Worm (Caenorhabditis elegans) whole organism, young adult: ENCODE results near the gene R151.8.

Experiments used
- B0336.3 ChIP-seq: fragments of 200-800 bp; sonication (Bioruptor generic); IDR thresholded peaks from 2 replicates; pipeline ENCODE4 v1.3.6; 2022; ENCODE audit warnings: missing genetic modification characterization, missing compliant biosample characterization
- D2030.7 ChIP-seq: fragments of 200-800 bp; sonication (Bioruptor generic); IDR thresholded peaks from 2 replicates; pipeline ENCODE4 v1.3.6; 2022; ENCODE audit warnings: missing genetic modification reagents, missing genetic modification characterization, missing compliant biosample characterization
- F10E7.11 ChIP-seq: sonication (generic microtip); optimal IDR thresholded peaks from 2 replicates; lab custom pipeline; 2017; ENCODE audit warnings: mild to moderate bottlenecking, missing genetic modification characterization, moderate library complexity, missing compliant biosample characterization
- F33H1.4 ChIP-seq: fragments of 200-800 bp; sonication (Bioruptor generic); IDR thresholded peaks from 2 replicates; pipeline ENCODE4 v1.3.6; 2022; ENCODE audit warnings: missing genetic modification reagents, missing genetic modification characterization, missing compliant biosample characterization
- F55B11.4 ChIP-seq: sonication (generic microtip); optimal IDR thresholded peaks from 2 replicates; lab custom pipeline; 2016; ENCODE audit warnings: missing compliant biosample characterization, missing genetic modification characterization, borderline replicate concordance; ENCODE audit not compliant: insufficient read depth
- F57C9.4 ChIP-seq: sonication (generic microtip); optimal IDR thresholded peaks from 2 replicates; lab custom pipeline; 2017; ENCODE audit warnings: mild to moderate bottlenecking, missing genetic modification characterization, missing compliant biosample characterization
- Y53F4B.3 ChIP-seq: fragments of 200-800 bp; sonication (Bioruptor generic); IDR thresholded peaks from 2 replicates; pipeline ENCODE4 v1.3.6; 2022; ENCODE audit warnings: missing genetic modification reagents, missing genetic modification characterization, missing compliant biosample characterization
- Y95B8A.8 ChIP-seq: fragments of 200-800 bp; sonication (Bioruptor generic); IDR thresholded peaks from 2 replicates; pipeline ENCODE4 v1.3.6; 2022; ENCODE audit warnings: missing genetic modification reagents, missing genetic modification characterization, missing compliant biosample characterization
- attf-3 ChIP-seq: fragments of 200-800 bp; sonication (Bioruptor generic); conservative IDR thresholded peaks from 2 replicates; pipeline ENCODE4 v1.3.6; 2022; ENCODE audit warnings: missing genetic modification reagents, missing genetic modification characterization, missing compliant biosample characterization
- attf-5 ChIP-seq: fragments of 200-800 bp; sonication (Bioruptor generic); optimal IDR thresholded peaks from 2 replicates; lab custom pipeline; 2018; ENCODE audit warnings: mild to moderate bottlenecking, missing genetic modification characterization, missing compliant biosample characterization
- cebp-1 ChIP-seq, 2 experiments: fragments of 200-800 bp in 1 of 2; sonication (Bioruptor generic) in 1 of 2; sonication (generic microtip) in 1 of 2; IDR thresholded peaks in 1 of 2; optimal IDR thresholded peaks in 1 of 2; 2 replicates each; pipeline versions ENCODE4 v1.3.6 to Lab custom; 2017 to 2022; ENCODE audit warnings: missing compliant biosample characterization in 2 of 2, missing genetic modification characterization in 2 of 2, mild to moderate bottlenecking in 1 of 2, missing genetic modification reagents in 1 of 2, moderate library complexity in 1 of 2
- ceh-27 ChIP-seq: fragments of 200-800 bp; sonication (Bioruptor generic); optimal IDR thresholded peaks from 2 replicates; lab custom pipeline; 2018; ENCODE audit warnings: mild to moderate bottlenecking, missing genetic modification characterization, moderate library complexity, missing compliant biosample characterization
- ceh-91 ChIP-seq: fragments of 200-800 bp; sonication (Bioruptor generic); IDR thresholded peaks from 2 replicates; pipeline ENCODE4 v1.3.6; 2022; ENCODE audit warnings: missing genetic modification reagents, missing genetic modification characterization, missing compliant biosample characterization
- die-1 ChIP-seq: sonication (generic microtip); optimal IDR thresholded peaks from 2 replicates; lab custom pipeline; 2016; ENCODE audit warnings: missing genotype, mild to moderate bottlenecking, missing genetic modification characterization, missing compliant biosample characterization
- dox-1 ChIP-seq: fragments of 200-800 bp; sonication (Bioruptor generic); IDR thresholded peaks from 2 replicates; pipeline ENCODE4 v1.3.6; 2022; ENCODE audit warnings: missing genetic modification reagents, missing genetic modification characterization, missing compliant biosample characterization
- efl-1 ChIP-seq: fragments of 150-350 bp; optimal IDR thresholded peaks from 2 replicates; lab custom pipeline; 2014; ENCODE audit warnings: missing biosample characterization, missing genetic modification reagents, missing genetic modification characterization
- egrh-3 ChIP-seq: fragments of 200-800 bp; sonication (Bioruptor generic); IDR thresholded peaks from 2 replicates; pipeline ENCODE4 v1.3.6; 2022; ENCODE audit warnings: missing genetic modification reagents, missing genetic modification characterization, missing compliant biosample characterization
- hlh-26 ChIP-seq: fragments of 200-800 bp; sonication (Bioruptor generic); conservative IDR thresholded peaks from 2 replicates; pipeline ENCODE4 v1.3.6; 2022; ENCODE audit warnings: missing genetic modification reagents, missing genetic modification characterization, missing compliant biosample characterization
- hmg-1.2 ChIP-seq: fragments of 200-800 bp; sonication (Bioruptor generic); IDR thresholded peaks from 2 replicates; pipeline ENCODE4 v1.3.6; 2022; ENCODE audit warnings: missing genetic modification reagents, missing genetic modification characterization, missing compliant biosample characterization
- hrde-1 ChIP-seq: sonication (generic microtip); optimal IDR thresholded peaks from 2 replicates; lab custom pipeline; 2016; ENCODE audit warnings: missing genetic modification characterization, mild to moderate bottlenecking, missing compliant biosample characterization, moderate library complexity, missing genotype, missing genetic modification reagents, borderline replicate concordance
- hsf-1 ChIP-seq: fragments of 200-800 bp; sonication (Bioruptor generic); IDR thresholded peaks from 2 replicates; pipeline ENCODE4 v1.3.6; 2022; ENCODE audit warnings: missing genetic modification reagents, missing genetic modification characterization, missing compliant biosample characterization
- lin-54 ChIP-seq: fragments of 200-800 bp; sonication (Bioruptor generic); optimal IDR thresholded peaks from 2 replicates; lab custom pipeline; 2018; ENCODE audit warnings: mild to moderate bottlenecking, missing genetic modification characterization, missing compliant biosample characterization
- lsl-1 ChIP-seq: fragments of 200-800 bp; sonication (Bioruptor generic); optimal IDR thresholded peaks from 2 replicates; lab custom pipeline; 2018; ENCODE audit warnings: mild to moderate bottlenecking, missing genetic modification characterization, moderate library complexity, missing compliant biosample characterization
- madf-10 ChIP-seq: sonication (generic microtip); optimal IDR thresholded peaks from 2 replicates; lab custom pipeline; 2016; ENCODE audit warnings: mild to moderate bottlenecking, missing genetic modification characterization, missing compliant biosample characterization
- madf-6 ChIP-seq: fragments of 200-800 bp; sonication (Bioruptor generic); IDR thresholded peaks from 2 replicates; pipeline ENCODE4 v1.3.6; 2022; ENCODE audit warnings: missing genetic modification reagents, missing genetic modification characterization, missing compliant biosample characterization
- madf-8 ChIP-seq: fragments of 200-800 bp; sonication (Bioruptor generic); conservative IDR thresholded peaks from 2 replicates; pipeline ENCODE4 v1.3.6; 2022; ENCODE audit warnings: missing genetic modification reagents, missing genetic modification characterization, missing compliant biosample characterization
- mcd-1 ChIP-seq: fragments of 200-800 bp; sonication (Bioruptor generic); IDR thresholded peaks from 2 replicates; pipeline ENCODE4 v1.3.6; 2022; ENCODE audit warnings: missing genetic modification reagents, missing genetic modification characterization, missing compliant biosample characterization
- mes-4 ChIP-seq: sonication (generic microtip); optimal IDR thresholded peaks from 2 replicates; lab custom pipeline; 2016; ENCODE audit warnings: missing genotype, missing genetic modification characterization, missing compliant biosample characterization
- nhr-179 ChIP-seq: sonication (generic microtip); optimal IDR thresholded peaks from 2 replicates; lab custom pipeline; 2016; ENCODE audit warnings: mild to moderate bottlenecking, missing genetic modification characterization, missing compliant biosample characterization
- nhr-90 ChIP-seq: sonication (generic microtip); optimal IDR thresholded peaks from 2 replicates; lab custom pipeline; 2016; ENCODE audit warnings: missing genotype, mild to moderate bottlenecking, missing genetic modification characterization, missing compliant biosample characterization
- pbrm-1 ChIP-seq: fragments of 200-800 bp; sonication (Bioruptor generic); IDR thresholded peaks from 2 replicates; pipeline ENCODE4 v1.3.6; 2022; ENCODE audit warnings: missing genetic modification reagents, missing genetic modification characterization, missing compliant biosample characterization
- rec-8 ChIP-seq, 2 experiments: sonication (generic microtip); optimal IDR thresholded peaks; 2 replicates each; lab custom pipeline; 2016; ENCODE audit warnings: mild to moderate bottlenecking in 2 of 2, missing genetic modification characterization in 2 of 2, missing genetic modification reagents in 2 of 2, missing genotype in 2 of 2, missing biosample characterization in 1 of 2, missing compliant biosample characterization in 1 of 2, moderate library complexity in 1 of 2
- snpc-4 ChIP-seq, 5 experiments: fragments of 150-350 bp in 1 of 5; sonication (generic microtip) in 4 of 5; optimal IDR thresholded peaks; 2 replicates each; lab custom pipeline; 2014 to 2018; ENCODE audit warnings: missing genetic modification characterization in 5 of 5, missing biosample characterization in 3 of 5, antibody characterized with exemption in 2 of 5, mild to moderate bottlenecking in 2 of 5, missing compliant biosample characterization in 2 of 5, missing genotype in 2 of 5, moderate library complexity in 2 of 5, missing genetic modification reagents in 1 of 5
- tbp1 ChIP-seq: fragments of 200-800 bp; sonication (Bioruptor generic); optimal IDR thresholded peaks from 2 replicates; lab custom pipeline; 2018; ENCODE audit warnings: mild to moderate bottlenecking, missing genetic modification characterization, missing compliant biosample characterization
- tbx-9 ChIP-seq: sonication (generic microtip); optimal IDR thresholded peaks from 2 replicates; lab custom pipeline; 2016; ENCODE audit warnings: borderline replicate concordance, missing genetic modification characterization, inconsistent platforms, missing compliant biosample characterization
- tlf-1 ChIP-seq: fragments of 200-800 bp; sonication (Bioruptor generic); optimal IDR thresholded peaks from 2 replicates; lab custom pipeline; 2018; ENCODE audit warnings: mild to moderate bottlenecking, missing genetic modification characterization, missing compliant biosample characterization
- xnd-1 ChIP-seq: sonication (generic microtip); optimal IDR thresholded peaks from 2 replicates; lab custom pipeline; 2016; ENCODE audit warnings: missing genotype, missing genetic modification reagents, missing genetic modification characterization, missing compliant biosample characterization
- zim-3 ChIP-seq: sonication (generic microtip); optimal IDR thresholded peaks from 2 replicates; lab custom pipeline; 2017; ENCODE audit warnings: mild to moderate bottlenecking, missing genetic modification characterization, moderate library complexity, missing compliant biosample characterization
- ztf-18 ChIP-seq: sonication (generic microtip); optimal IDR thresholded peaks from 2 replicates; lab custom pipeline; 2016; ENCODE audit warnings: missing genotype, mild to moderate bottlenecking, missing genetic modification characterization, missing compliant biosample characterization
- ztf-3 ChIP-seq: fragments of 200-800 bp; sonication (Bioruptor generic); optimal IDR thresholded peaks from 2 replicates; lab custom pipeline; 2018; ENCODE audit warnings: mild to moderate bottlenecking, missing genetic modification characterization, missing compliant biosample characterization

The R151.8 gene

DNA sequence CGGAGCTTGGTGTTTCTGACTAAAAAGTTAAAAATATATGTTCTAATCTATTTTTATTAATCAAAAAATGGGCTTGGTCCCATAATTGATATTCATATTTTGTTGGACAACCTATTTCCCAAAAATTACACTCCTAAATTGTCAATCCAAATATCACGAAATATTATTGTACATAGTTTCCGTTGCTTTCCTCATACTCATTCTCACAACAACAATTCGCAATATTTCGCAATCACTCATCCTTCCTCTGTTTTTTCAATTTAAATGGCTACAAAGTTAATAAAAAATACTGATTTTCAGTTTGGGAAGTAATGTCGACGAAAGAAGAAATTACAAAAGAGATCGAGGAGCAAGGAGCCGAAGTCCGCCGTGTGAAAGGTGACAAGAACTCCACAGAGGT, 9.1 kb upstream of the R151.8 start, which contains the start of gene pars-1:
pars-1 (plus strand) TSS at position 301 of the 400 bp plus-strand sequence.
- TF ChIP-seq madf-8 (GFP tag; lab: Robert Waterston, UW) (no peak), cebp-1 (GFP tag; IDR thresholded peaks at IDR 0.05; lab: Robert Waterston, UW) (no peak), cebp-1 (tag; optimal IDR thresholded peaks at IDR 0.05; lab: Kevin White, UChicago) (peak; percentile 89), hlh-26 (GFP tag; lab: Robert Waterston, UW) (no peak)

DNA sequence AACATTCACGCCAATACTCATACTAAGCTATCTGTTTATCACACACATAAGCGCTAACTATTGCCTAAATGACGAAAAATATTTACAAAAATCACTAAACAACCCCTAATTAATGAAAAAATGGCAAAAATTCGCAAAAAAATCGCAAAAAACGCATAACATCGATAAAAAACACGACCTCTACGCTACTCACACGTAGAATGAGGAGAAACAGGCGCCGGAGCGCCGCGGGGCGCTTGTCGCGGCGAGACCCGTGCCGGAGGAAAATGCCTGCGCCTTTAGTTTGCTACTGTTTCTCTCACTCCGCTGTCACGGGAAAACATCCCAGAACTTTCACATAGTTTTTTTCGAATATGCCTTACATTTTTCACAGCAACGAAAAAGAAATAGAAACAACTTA, 8.3 kb upstream of the R151.8 start:
- TF ChIP-seq F33H1.4 (peak; percentile 82), egrh-3 (GFP tag; lab: Robert Waterston, UW) (0 out of 2 replicates have a peak, but pooled peaks have one; percentile 8), D2030.7 (peak; percentile 43; the same call in 1 of the 2 replicates), lsl-1 (peak; percentile 56), ceh-91 (GFP tag; lab: Robert Waterston, UW) (peak; percentile 63; the same call in 1 of the 2 replicates), dox-1 (peak; percentile 61; the same call in 1 of the 2 replicates), hmg-1.2 (0 out of 2 replicates have a peak, but pooled peaks have one; percentile 12), madf-6 (GFP tag; lab: Robert Waterston, UW) (peak; percentile 57), efl-1 (GFP tag; lab: Kevin White, UChicago) (peak; percentile 32)
- TF ChIP-seq, all 124 proteins: peak for 9; not testable (repeated sequence) for 115

DNA sequence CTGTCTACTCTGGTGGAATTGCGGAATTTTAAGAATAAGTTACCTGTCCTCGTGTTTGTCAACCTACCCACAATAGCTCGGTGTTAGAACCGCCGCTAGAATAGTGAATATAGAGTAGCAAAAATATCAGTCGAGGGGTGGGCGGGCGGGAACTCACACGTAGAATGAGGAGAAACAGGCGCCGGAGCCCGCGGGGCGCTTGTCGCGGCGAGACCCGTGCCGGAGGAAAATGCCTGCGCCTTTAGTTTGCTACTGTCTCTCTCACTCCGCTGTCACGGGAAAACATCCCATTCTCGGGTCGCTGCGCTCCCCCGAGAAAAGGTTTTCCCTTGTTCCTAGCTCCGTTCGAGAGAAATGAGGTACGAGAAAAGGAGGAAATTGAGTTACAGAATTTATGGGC, 6.1 kb upstream of the R151.8 start:
- peak; percentile 69; the same call in 1 of the 2 replicates for TF ChIP-seq egrh-3 (GFP tag; lab: Robert Waterston, UW)
- TF ChIP-seq, all 124 proteins: peak for 1; not testable (repeated sequence) for 123

DNA sequence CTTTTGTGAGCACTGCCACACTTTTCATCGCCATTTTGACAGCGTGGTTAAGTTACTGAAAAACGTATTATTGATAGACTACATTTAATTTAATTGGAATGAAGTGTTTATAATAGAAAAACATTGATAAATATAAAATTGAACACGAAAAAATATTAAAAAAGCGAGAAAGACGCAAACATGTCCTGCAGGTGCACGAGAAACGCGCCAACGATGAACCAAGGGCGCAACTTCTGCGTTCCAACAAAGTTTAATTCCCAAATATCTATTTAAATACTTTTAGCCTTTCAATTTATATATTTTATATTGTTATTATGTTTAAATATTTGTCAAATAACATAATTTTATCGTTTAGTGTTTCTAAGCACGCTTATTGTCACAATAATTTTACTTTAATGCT, 4.6 kb upstream of the R151.8 start, which contains the start of gene ndus-8:
ndus-8 (minus strand) TSS at position 55 of the 400 bp plus-strand sequence.
- TF ChIP-seq Y53F4B.3, result no peak
- no peak for TF ChIP-seq pbrm-1 (GFP tag; lab: Robert Waterston, UW)
- no peak for TF ChIP-seq mes-4
- TF ChIP-seq B0336.3 (GFP tag; lab: Robert Waterston, UW), result no peak
- no peak for TF ChIP-seq ztf-3 (GFP tag; lab: Kevin White, UChicago)
- TF ChIP-seq ceh-27 (GFP tag; lab: Kevin White, UChicago), result no peak
- TF ChIP-seq rec-8 (tag; optimal IDR thresholded peaks at IDR 0.05; lab: Kevin White, UChicago), result no peak
- peak; percentile 59 for TF ChIP-seq lin-54 (GFP tag; lab: Kevin White, UChicago)
- TF ChIP-seq madf-10, result no peak
- no peak for TF ChIP-seq die-1 (tag; lab: Kevin White, UChicago)
- TF ChIP-seq tbp1 (GFP tag; lab: Kevin White, UChicago), result peak; percentile 21
- TF ChIP-seq tbx-9 (tag; lab: Kevin White, UChicago), result no peak
- TF ChIP-seq nhr-90, result no peak
- TF ChIP-seq madf-6 (GFP tag; lab: Robert Waterston, UW), result peak; percentile 54; the same call in 1 of the 2 replicates
- TF ChIP-seq F55B11.4 (tag; lab: Kevin White, UChicago), result no peak
- TF ChIP-seq nhr-179 (tag; lab: Kevin White, UChicago), result no peak
- no peak for TF ChIP-seq Y95B8A.8
- no peak for TF ChIP-seq snpc-4 (GFP tag; optimal IDR thresholded peaks at IDR 0.05; lab: Kevin White, UChicago)
- TF ChIP-seq snpc-4 (tag; optimal IDR thresholded peaks at IDR 0.05; lab: Kevin White, UChicago), result peak in 3 of 4 experiments; percentile 23 to 81 (median 42)
- peak; percentile 93 for TF ChIP-seq ztf-18 (tag; lab: Kevin White, UChicago)
- TF ChIP-seq tlf-1 (GFP tag; lab: Kevin White, UChicago), result no peak
- TF ChIP-seq attf-3 (GFP tag; lab: Robert Waterston, UW), result 0 out of 2 replicates have a peak, but pooled peaks have one; percentile 37
- TF ChIP-seq D2030.7, result no peak
- no peak for TF ChIP-seq attf-5 (GFP tag; lab: Kevin White, UChicago)
- TF ChIP-seq efl-1 (GFP tag; lab: Kevin White, UChicago), result no peak
- TF ChIP-seq hmg-1.2, result peak; percentile 37; the same call in 1 of the 2 replicates
- TF ChIP-seq hsf-1 (GFP tag; lab: Robert Waterston, UW), result no peak
- no peak for TF ChIP-seq F10E7.11 (tag; lab: Kevin White, UChicago)
- no peak for TF ChIP-seq hrde-1 (tag; lab: Kevin White, UChicago)
- no peak for TF ChIP-seq zim-3
- no peak for TF ChIP-seq F57C9.4 (tag; lab: Kevin White, UChicago)
- TF ChIP-seq xnd-1 (tag; lab: Kevin White, UChicago), result no peak
- peak; percentile 63 for TF ChIP-seq mcd-1
- no peak for TF ChIP-seq cebp-1 (GFP tag; IDR thresholded peaks at IDR 0.05; lab: Robert Waterston, UW)
- TF ChIP-seq cebp-1 (tag; optimal IDR thresholded peaks at IDR 0.05; lab: Kevin White, UChicago), result peak; percentile 45
